Fruit fly (Drosophila melanogaster) whole organism, prepupa: ENCODE results near the gene CG33258.

ENCODE experiments used
- Blimp-1 ChIP-seq: fragments of 200-800 bp; sonication (Bioruptor generic); optimal IDR thresholded peaks from 3 replicates; lab custom pipeline; 2017; ENCODE audit warnings: missing biosample characterization, missing genetic modification characterization, mild to moderate bottlenecking, moderate library complexity, missing genetic modification reagents
- CG10631 ChIP-seq: fragments of 200-800 bp; sonication (Bioruptor generic); optimal IDR thresholded peaks from 2 replicates; lab custom pipeline; 2016; ENCODE audit warnings: missing biosample characterization, missing genetic modification characterization
- CG11294 ChIP-seq: fragments of 200-800 bp; sonication (Bioruptor generic); IDR thresholded peaks from 2 replicates; pipeline ENCODE4 v1.3.6; 2022; ENCODE audit warnings: missing biosample characterization, missing genetic modification characterization
- CG11762 ChIP-seq: fragments of 200-800 bp; sonication (Bioruptor generic); optimal IDR thresholded peaks from 3 replicates; lab custom pipeline; 2016; ENCODE audit warnings: missing biosample characterization, missing genetic modification characterization; ENCODE audit not compliant: insufficient read depth
- CG15336 ChIP-seq: fragments of 200-800 bp; sonication (Bioruptor generic); IDR thresholded peaks from 2 replicates; pipeline ENCODE4 v1.3.6; 2022; ENCODE audit warnings: missing biosample characterization, missing genetic modification characterization
- CG1621 ChIP-seq: fragments of 200-800 bp; sonication (Bioruptor generic); optimal IDR thresholded peaks from 3 replicates; lab custom pipeline; 2018; ENCODE audit warnings: missing biosample characterization, mild to moderate bottlenecking, missing genetic modification characterization
- CG3032 ChIP-seq: fragments of 200-800 bp; optimal IDR thresholded peaks from 2 replicates; lab custom pipeline; 2019; ENCODE audit warnings: missing biosample characterization, mild to moderate bottlenecking, missing genetic modification characterization, moderate library complexity
- CG3919 ChIP-seq: fragments of 200-800 bp; sonication (Bioruptor generic); optimal IDR thresholded peaks from 3 replicates; lab custom pipeline; 2016; ENCODE audit warnings: missing biosample characterization, missing genetic modification characterization
- CG4318 ChIP-seq: fragments of 200-800 bp; sonication (Bioruptor generic); optimal IDR thresholded peaks from 3 replicates; lab custom pipeline; 2017; ENCODE audit warnings: missing biosample characterization, mild to moderate bottlenecking, missing genetic modification characterization
- CG6276 ChIP-seq: fragments of 200-800 bp; sonication (Bioruptor generic); optimal IDR thresholded peaks from 2 replicates; lab custom pipeline; 2017; ENCODE audit warnings: missing biosample characterization, mild to moderate bottlenecking, missing genetic modification characterization
- CG6792 ChIP-seq: fragments of 200-800 bp; sonication (Bioruptor generic); optimal IDR thresholded peaks from 3 replicates; lab custom pipeline; 2016; ENCODE audit warnings: missing biosample characterization, missing genetic modification characterization
- CG7368 ChIP-seq: fragments of 200-800 bp; sonication (Bioruptor generic); optimal IDR thresholded peaks from 3 replicates; lab custom pipeline; 2016; ENCODE audit warnings: missing biosample characterization, missing genetic modification characterization
- CG8119 ChIP-seq: fragments of 200-800 bp; sonication (Bioruptor generic); IDR thresholded peaks from 3 replicates; pipeline ENCODE4 v1.3.6; 2022; ENCODE audit warnings: missing biosample characterization, missing genetic modification characterization
- CG8319 ChIP-seq: fragments of 200-800 bp; sonication (Bioruptor generic); optimal IDR thresholded peaks from 3 replicates; lab custom pipeline; 2016; ENCODE audit warnings: missing biosample characterization, missing genetic modification characterization
- CG8632 ChIP-seq: fragments of 200-800 bp; sonication (Bioruptor generic); optimal IDR thresholded peaks from 3 replicates; lab custom pipeline; 2016; ENCODE audit warnings: missing biosample characterization, missing genetic modification characterization
- Eip93F ChIP-seq: fragments of 200-800 bp; sonication (Bioruptor generic); optimal IDR thresholded peaks from 2 replicates; lab custom pipeline; 2016; ENCODE audit warnings: missing biosample characterization, mild to moderate bottlenecking, missing genetic modification characterization
- Hr38 ChIP-seq: sonication (Bioruptor generic); optimal IDR thresholded peaks from 2 replicates; lab custom pipeline; 2016; ENCODE audit warnings: missing biosample characterization, missing genetic modification characterization
- Hr4 ChIP-seq: fragments of 200-800 bp; sonication (Bioruptor generic); optimal IDR thresholded peaks from 3 replicates; lab custom pipeline; 2016; ENCODE audit warnings: missing biosample characterization, missing genetic modification characterization
- OdsH ChIP-seq: fragments of 200-800 bp; sonication (Bioruptor generic); optimal IDR thresholded peaks from 3 replicates; lab custom pipeline; 2016; ENCODE audit warnings: missing biosample characterization, missing genetic modification characterization
- Sox102F ChIP-seq: fragments of 200-800 bp; sonication (Bioruptor generic); optimal IDR thresholded peaks from 2 replicates; lab custom pipeline; 2016; ENCODE audit warnings: missing biosample characterization, mild to moderate bottlenecking, missing genetic modification characterization
- Sox14 ChIP-seq: fragments of 200-800 bp; sonication (Bioruptor generic); optimal IDR thresholded peaks from 3 replicates; lab custom pipeline; 2016; ENCODE audit warnings: missing biosample characterization, missing genetic modification characterization
- achi ChIP-seq: fragments of 200-800 bp; sonication (Bioruptor generic); optimal IDR thresholded peaks from 3 replicates; lab custom pipeline; 2016; ENCODE audit warnings: missing biosample characterization, missing genetic modification characterization
- acj6 ChIP-seq: fragments of 200-800 bp; sonication (Bioruptor generic); optimal IDR thresholded peaks from 3 replicates; lab custom pipeline; 2016; ENCODE audit warnings: missing biosample characterization, missing genetic modification characterization
- cyc ChIP-seq: fragments of 200-800 bp; sonication (Bioruptor generic); optimal IDR thresholded peaks from 3 replicates; lab custom pipeline; 2016; ENCODE audit warnings: missing biosample characterization, missing genetic modification characterization
- dac ChIP-seq: fragments of 200-800 bp; sonication (Bioruptor generic); optimal IDR thresholded peaks from 2 replicates; lab custom pipeline; 2017; ENCODE audit warnings: missing biosample characterization, mild to moderate bottlenecking, missing genetic modification characterization
- dsx ChIP-seq: fragments of 200-800 bp; optimal IDR thresholded peaks from 3 replicates; lab custom pipeline; 2019; ENCODE audit warnings: missing biosample characterization, mild to moderate bottlenecking, missing genetic modification characterization, moderate library complexity; ENCODE audit not compliant: poor library complexity, severe bottlenecking
- eg ChIP-seq: fragments of 200-800 bp; sonication (Bioruptor generic); IDR thresholded peaks from 3 replicates; pipeline ENCODE4 v1.3.6; 2022; ENCODE audit warnings: missing biosample characterization, missing genetic modification characterization
- esn ChIP-seq: fragments of 200-800 bp; sonication (Bioruptor generic); optimal IDR thresholded peaks from 2 replicates; lab custom pipeline; 2016; ENCODE audit warnings: missing biosample characterization, mild to moderate bottlenecking, missing genetic modification characterization, moderate library complexity
- fd59A ChIP-seq: fragments of 200-800 bp; sonication (Bioruptor generic); optimal IDR thresholded peaks from 2 replicates; lab custom pipeline; 2017; ENCODE audit warnings: missing biosample characterization, mild to moderate bottlenecking, missing genetic modification characterization, missing genetic modification reagents
- lz ChIP-seq: fragments of 200-800 bp; sonication (Bioruptor generic); optimal IDR thresholded peaks from 3 replicates; lab custom pipeline; 2016; ENCODE audit warnings: missing biosample characterization, missing genetic modification characterization
- net ChIP-seq: fragments of 200-800 bp; sonication (Bioruptor generic); optimal IDR thresholded peaks from 3 replicates; lab custom pipeline; 2016; ENCODE audit warnings: missing biosample characterization, missing genetic modification characterization
- salr ChIP-seq, 2 experiments: fragments of 200-800 bp; sonication (Bioruptor generic); optimal IDR thresholded peaks; 3 replicates each; lab custom pipeline; 2016 to 2018; ENCODE audit warnings: missing biosample characterization in 2 of 2, missing genetic modification characterization in 2 of 2, mild to moderate bottlenecking in 1 of 2
- ss ChIP-seq, 2 experiments: fragments of 200-800 bp; sonication (Bioruptor generic); optimal IDR thresholded peaks; 2 replicates in 1 of 2; 3 replicates in 1 of 2; lab custom pipeline; 2017 to 2018; ENCODE audit warnings: mild to moderate bottlenecking in 2 of 2, missing biosample characterization in 2 of 2, missing genetic modification characterization in 2 of 2, moderate library complexity in 1 of 2
- svp ChIP-seq: fragments of 200-800 bp; sonication (Bioruptor generic); peaks from one replicate; lab custom pipeline; 2016; ENCODE audit warnings: missing biosample characterization, missing genetic modification characterization
- topi ChIP-seq: fragments of 200-800 bp; sonication (Bioruptor generic); optimal IDR thresholded peaks from 3 replicates; lab custom pipeline; 2016; ENCODE audit warnings: missing biosample characterization, missing genetic modification characterization
- vri ChIP-seq: fragments of 200-800 bp; sonication (Bioruptor generic); optimal IDR thresholded peaks from 3 replicates; lab custom pipeline; 2016; ENCODE audit warnings: missing biosample characterization, mild to moderate bottlenecking, missing genetic modification characterization

CG33258 gene

dm6 chr3L:16060806-16061600 lies 21.3 kb upstream of the CG33258 start:
- TF ChIP-seq fd59A: peak; percentile 23
- TF ChIP-seq CG11294 (GFP tag; lab: Robert Waterston, UW): no peak
- no peak for TF ChIP-seq CG3919 (GFP tag; lab: Kevin White, UChicago)
- peak; percentile 62 for TF ChIP-seq Hr4 (GFP tag; lab: Kevin White, UChicago)
- TF ChIP-seq CG4318 (GFP tag; lab: Kevin White, UChicago): peak; percentile 56
- TF ChIP-seq CG8119: peak; percentile 40; the same call in 2 of the 3 replicates
- peak; percentile 45 for TF ChIP-seq esn (GFP tag; lab: Kevin White, UChicago)
- peak; percentile 7 for TF ChIP-seq vri
- peak; percentile 36 for TF ChIP-seq lz (GFP tag; lab: Kevin White, UChicago)
- TF ChIP-seq net (GFP tag; lab: Kevin White, UChicago): peak; percentile 24
- TF ChIP-seq CG10631 (GFP tag; lab: Kevin White, UChicago): peak; percentile 53
- TF ChIP-seq salr (GFP tag; optimal IDR thresholded peaks at IDR 0.05; lab: Kevin White, UChicago): peak in 1 of 2 experiments; percentile 49
- no peak for TF ChIP-seq CG11762 (GFP tag; lab: Kevin White, UChicago)
- TF ChIP-seq svp (GFP tag; lab: Kevin White, UChicago): peak; percentile 77
- TF ChIP-seq Hr38: no peak
- peak; percentile 38 for TF ChIP-seq OdsH (GFP tag; lab: Kevin White, UChicago)
- TF ChIP-seq CG8632 (GFP tag; lab: Kevin White, UChicago): peak; percentile 16
- TF ChIP-seq CG6792 (GFP tag; lab: Kevin White, UChicago): peak; percentile 32
- TF ChIP-seq dsx (GFP tag; lab: Kevin White, UChicago): peak; percentile 92
- TF ChIP-seq eg (GFP tag; lab: Robert Waterston, UW): peak; percentile 10; the same call in 2 of the 3 replicates
- TF ChIP-seq CG6276 (GFP tag; lab: Kevin White, UChicago): peak; percentile 54
- TF ChIP-seq Blimp-1: no peak
- peak; percentile 58 for TF ChIP-seq acj6 (GFP tag; lab: Kevin White, UChicago)

- no peak for TF ChIP-seq topi (GFP tag; lab: Kevin White, UChicago)
- no peak for TF ChIP-seq achi (GFP tag; lab: Kevin White, UChicago)
- TF ChIP-seq CG10631 (GFP tag; lab: Kevin White, UChicago): no peak
- no peak for TF ChIP-seq Eip93F (GFP tag; lab: Kevin White, UChicago)
- TF ChIP-seq dac (GFP tag; lab: Kevin White, UChicago): no peak
- no peak for TF ChIP-seq CG7368 (GFP tag; lab: Kevin White, UChicago)
- TF ChIP-seq Sox14: no peak
- TF ChIP-seq, all 60 proteins: peak for 0
Measured at dm6 chr3L:16083693-16084092, 1.3 kb downstream of the CG33258 start, which contains the start of gene CG13075. Gene CG13075 (plus strand): TSS chr3L:16083993.

- TF ChIP-seq CG15336 (GFP tag; lab: Robert Waterston, UW) (peak; percentile 62), Sox102F (no peak), CG1621 (peak; percentile 100), cyc (GFP tag; lab: Kevin White, UChicago) (peak; percentile 22), Eip93F (GFP tag; lab: Kevin White, UChicago) (no peak), CG3032 (tag; lab: Kevin White, UChicago) (peak; percentile 56), CG8319 (GFP tag; lab: Kevin White, UChicago) (no peak), ss (GFP tag; optimal IDR thresholded peaks at IDR 0.05; lab: Kevin White, UChicago) (no peak), esn (GFP tag; lab: Kevin White, UChicago) (peak; percentile 55)
- TF ChIP-seq, all 60 proteins: peak for 5
Measured at dm6 chr3L:16087323-16087816, 5.0 kb downstream of the CG33258 start, which contains the start of gene Tasp1. Gene Tasp1 (minus strand): TSS chr3L:16087525.
